Fruit fly (Drosophila melanogaster) whole organism, embryonic: ENCODE measurements around the gene Mvd.

Source experiments
- B-H2 ChIP-seq: fragments of 200-800 bp; sonication (Bioruptor generic); optimal IDR thresholded peaks from 2 replicates; lab custom pipeline; 2018; ENCODE audit warnings: missing biosample characterization, mild to moderate bottlenecking, missing genetic modification characterization
- Bgb ChIP-seq: fragments of 200-800 bp; sonication (Bioruptor generic); IDR thresholded peaks from 2 replicates; pipeline ENCODE4 v1.3.6; 2022; ENCODE audit warnings: missing biosample characterization, missing genetic modification characterization; ENCODE audit not compliant: partially characterized antibody
- BtbVII ChIP-seq: fragments of 200-800 bp; sonication (Bioruptor generic); optimal IDR thresholded peaks from 3 replicates; lab custom pipeline; 2017; ENCODE audit warnings: missing biosample characterization, mild to moderate bottlenecking, missing genetic modification characterization
- C15 ChIP-seq: fragments of 200-800 bp; sonication (Bioruptor generic); IDR thresholded peaks from 3 replicates; pipeline ENCODE4 v1.3.6; 2022; ENCODE audit warnings: missing biosample characterization, missing genetic modification characterization
- CG11085 ChIP-seq: fragments of 200-800 bp; sonication (Bioruptor generic); IDR thresholded peaks from 2 replicates; pipeline ENCODE4 v1.3.6; 2022; ENCODE audit warnings: missing biosample characterization, missing genetic modification characterization
- CG12299 ChIP-seq: fragments of 200-800 bp; sonication (Bioruptor generic); optimal IDR thresholded peaks from 2 replicates; lab custom pipeline; 2018; ENCODE audit warnings: missing biosample characterization, mild to moderate bottlenecking, missing genetic modification characterization
- CG12942 ChIP-seq: fragments of 200-800 bp; sonication (Bioruptor generic); optimal IDR thresholded peaks from 3 replicates; lab custom pipeline; 2016; ENCODE audit warnings: missing biosample characterization, missing genetic modification characterization
- CG15601 ChIP-seq: fragments of 200-800 bp; sonication (Bioruptor generic); optimal IDR thresholded peaks from 3 replicates; lab custom pipeline; 2019; ENCODE audit warnings: missing biosample characterization, mild to moderate bottlenecking, missing genetic modification characterization, moderate library complexity
- CG1602 ChIP-seq: fragments of 200-800 bp; sonication (Bioruptor generic); optimal IDR thresholded peaks from 3 replicates; lab custom pipeline; 2016; ENCODE audit warnings: missing biosample characterization, missing genetic modification characterization
- CG18476 ChIP-seq: fragments of 200-800 bp; sonication (Bioruptor generic); optimal IDR thresholded peaks from 2 replicates; lab custom pipeline; 2016; ENCODE audit warnings: missing biosample characterization, mild to moderate bottlenecking, missing genetic modification characterization
- CG18619 ChIP-seq: fragments of 200-800 bp; sonication (Bioruptor generic); optimal IDR thresholded peaks from 3 replicates; lab custom pipeline; 2017; ENCODE audit warnings: missing biosample characterization, mild to moderate bottlenecking, missing genetic modification characterization
- CG18764 ChIP-seq: fragments of 200-800 bp; sonication (Bioruptor generic); optimal IDR thresholded peaks from 3 replicates; lab custom pipeline; 2016; ENCODE audit warnings: missing biosample characterization, missing genetic modification characterization
- CG31388 ChIP-seq: fragments of 200-800 bp; sonication (Bioruptor generic); optimal IDR thresholded peaks from 2 replicates; lab custom pipeline; 2016; ENCODE audit warnings: missing biosample characterization, missing genetic modification characterization
- CG3163 ChIP-seq: fragments of 200-800 bp; sonication (Bioruptor generic); optimal IDR thresholded peaks from 3 replicates; lab custom pipeline; 2016; ENCODE audit warnings: missing biosample characterization, missing genetic modification characterization
- CG6813 ChIP-seq: fragments of 200-800 bp; sonication (Bioruptor generic); optimal IDR thresholded peaks from 2 replicates; lab custom pipeline; 2017; ENCODE audit warnings: missing biosample characterization, missing genetic modification characterization, mild to moderate bottlenecking, moderate library complexity, missing genetic modification reagents
- CG7745 ChIP-seq: fragments of 200-800 bp; sonication (Bioruptor generic); optimal IDR thresholded peaks from 2 replicates; lab custom pipeline; 2018; ENCODE audit warnings: missing biosample characterization, mild to moderate bottlenecking, missing genetic modification characterization, moderate library complexity
- CG7928 ChIP-seq: fragments of 200-800 bp; sonication (Bioruptor generic); optimal IDR thresholded peaks from 2 replicates; lab custom pipeline; 2017; ENCODE audit warnings: missing biosample characterization, mild to moderate bottlenecking, missing genetic modification characterization
- CG8359 ChIP-seq: fragments of 200-800 bp; sonication (Bioruptor generic); optimal IDR thresholded peaks from 2 replicates; lab custom pipeline; 2017; ENCODE audit warnings: missing biosample characterization, mild to moderate bottlenecking, missing genetic modification characterization, borderline replicate concordance
- CG8924 ChIP-seq: fragments of 200-800 bp; optimal IDR thresholded peaks from 3 replicates; lab custom pipeline; 2019; ENCODE audit warnings: missing biosample characterization, mild to moderate bottlenecking, missing genetic modification characterization, moderate library complexity
- CG9437 ChIP-seq: fragments of 200-800 bp; sonication (Bioruptor generic); optimal IDR thresholded peaks from 2 replicates; lab custom pipeline; 2018; ENCODE audit warnings: missing biosample characterization, mild to moderate bottlenecking, missing genetic modification characterization
- CG9797 ChIP-seq: fragments of 200-800 bp; sonication (Bioruptor generic); optimal IDR thresholded peaks from 3 replicates; lab custom pipeline; 2018; ENCODE audit warnings: missing biosample characterization, mild to moderate bottlenecking, missing genetic modification characterization
- Dek ChIP-seq: fragments of 200-800 bp; sonication (Bioruptor generic); optimal IDR thresholded peaks from 3 replicates; lab custom pipeline; 2019; ENCODE audit warnings: missing biosample characterization, mild to moderate bottlenecking, missing genetic modification characterization, moderate library complexity
- HLH3B ChIP-seq: fragments of 200-800 bp; sonication (Bioruptor generic); IDR thresholded peaks from 2 replicates; pipeline ENCODE4 v1.3.6; 2022; ENCODE audit warnings: missing biosample characterization, missing genetic modification characterization
- HmgZ ChIP-seq: fragments of 200-800 bp; sonication (Bioruptor generic); optimal IDR thresholded peaks from 2 replicates; lab custom pipeline; 2018; ENCODE audit warnings: missing biosample characterization, mild to moderate bottlenecking, missing genetic modification characterization
- NC2α ChIP-seq: fragments of 200-800 bp; sonication (Bioruptor generic); optimal IDR thresholded peaks from 2 replicates; lab custom pipeline; 2016; ENCODE audit warnings: missing biosample characterization, missing genetic modification characterization
- NC2β ChIP-seq: fragments of 200-800 bp; sonication (Bioruptor generic); optimal IDR thresholded peaks from 2 replicates; lab custom pipeline; 2016; ENCODE audit warnings: missing biosample characterization, missing genetic modification characterization
- Oaz ChIP-seq: fragments of 200-800 bp; sonication (Bioruptor generic); IDR thresholded peaks from 2 replicates; pipeline ENCODE4 v1.3.6; 2022; ENCODE audit warnings: missing biosample characterization, missing genetic modification characterization
- Optix ChIP-seq: fragments of 200-800 bp; sonication (Bioruptor generic); IDR thresholded peaks from 3 replicates; pipeline ENCODE4 v1.3.6; 2022; ENCODE audit warnings: missing biosample characterization, missing genetic modification characterization
- PHDP ChIP-seq: fragments of 200-800 bp; sonication (Bioruptor generic); optimal IDR thresholded peaks from 3 replicates; lab custom pipeline; 2018; ENCODE audit warnings: missing biosample characterization, mild to moderate bottlenecking, missing genetic modification characterization, moderate library complexity
- Ravus ChIP-seq: fragments of 200-800 bp; sonication (Bioruptor generic); IDR thresholded peaks from 2 replicates; pipeline ENCODE4 v1.3.6; 2022; ENCODE audit warnings: missing biosample characterization, missing genetic modification characterization
- bowl ChIP-seq: fragments of 200-800 bp; sonication (Bioruptor generic); IDR thresholded peaks from 2 replicates; pipeline ENCODE4 v1.3.6; 2022; ENCODE audit warnings: missing biosample characterization, missing genetic modification characterization
- chif ChIP-seq, 2 experiments: fragments of 200-800 bp; sonication (Bioruptor generic); optimal IDR thresholded peaks; 3 replicates each; lab custom pipeline; 2016; ENCODE audit warnings: missing biosample characterization in 2 of 2, missing genetic modification characterization in 2 of 2
- crc ChIP-seq: fragments of 200-800 bp; sonication (Bioruptor generic); optimal IDR thresholded peaks from 2 replicates; lab custom pipeline; 2016; ENCODE audit warnings: missing biosample characterization, missing genetic modification characterization
- dpn ChIP-seq, 2 experiments: fragments of 200-800 bp; sonication (Bioruptor generic); optimal IDR thresholded peaks; 3 replicates each; lab custom pipeline; 2016; ENCODE audit warnings: missing biosample characterization in 2 of 2, missing genetic modification characterization in 2 of 2
- fd96Cb ChIP-seq: fragments of 200-800 bp; sonication (Bioruptor generic); optimal IDR thresholded peaks from 2 replicates; lab custom pipeline; 2018; ENCODE audit warnings: missing biosample characterization, mild to moderate bottlenecking, missing genetic modification characterization, moderate library complexity
- hkb ChIP-seq, 2 experiments: fragments of 200-800 bp in 1 of 2; fragments of >200 bp in 1 of 2; sonication (Bioruptor generic) in 1 of 2; IDR thresholded peaks in 1 of 2; optimal IDR thresholded peaks in 1 of 2; 2 replicates each; pipeline versions ENCODE4 v1.3.6 to Lab custom; 2017 to 2022; ENCODE audit warnings: missing biosample characterization in 1 of 2, missing genetic modification characterization in 1 of 2
- jigr1 ChIP-seq: fragments of 200-800 bp; sonication (Bioruptor generic); IDR thresholded peaks from 3 replicates; pipeline ENCODE4 v1.3.6; 2022; ENCODE audit warnings: missing biosample characterization, missing genetic modification characterization
- jing ChIP-seq: fragments of 200-800 bp; sonication (Bioruptor generic); optimal IDR thresholded peaks from 2 replicates; lab custom pipeline; 2018; ENCODE audit warnings: missing biosample characterization, mild to moderate bottlenecking, missing genetic modification characterization
- mld ChIP-seq: fragments of 200-800 bp; sonication (Bioruptor generic); IDR thresholded peaks from 3 replicates; pipeline ENCODE4 v1.3.6; 2022; ENCODE audit warnings: missing biosample characterization, missing genetic modification characterization; ENCODE audit not compliant: partially characterized antibody
- pb ChIP-seq: fragments of 200-800 bp; sonication (Bioruptor generic); optimal IDR thresholded peaks from 3 replicates; lab custom pipeline; 2016; ENCODE audit warnings: missing biosample characterization, missing genetic modification characterization
- pfk ChIP-seq: fragments of 200-800 bp; sonication (Bioruptor generic); optimal IDR thresholded peaks from 2 replicates; lab custom pipeline; 2018; ENCODE audit warnings: missing biosample characterization, mild to moderate bottlenecking, missing genetic modification characterization, moderate library complexity
- pita ChIP-seq: fragments of 200-800 bp; sonication (Bioruptor generic); optimal IDR thresholded peaks from 2 replicates; lab custom pipeline; 2017; ENCODE audit warnings: missing biosample characterization, mild to moderate bottlenecking, missing genetic modification characterization
- prd ChIP-seq, 3 experiments: fragments of >200 bp in 2 of 3; fragments of 200-800 bp in 1 of 3; sonication (Bioruptor generic) in 1 of 3; optimal IDR thresholded peaks in 2 of 3; IDR thresholded peaks in 1 of 3; 2 replicates in 2 of 3; 3 replicates in 1 of 3; pipeline versions ENCODE4 v1.3.6 to Lab custom; 2017 to 2022; ENCODE audit warnings: missing biosample characterization in 1 of 3, missing genetic modification characterization in 1 of 3
- salm ChIP-seq: fragments of 200-800 bp; sonication (Bioruptor generic); optimal IDR thresholded peaks from 2 replicates; lab custom pipeline; 2018; ENCODE audit warnings: missing biosample characterization, mild to moderate bottlenecking, missing genetic modification characterization
- tna ChIP-seq: fragments of 200-800 bp; sonication (Bioruptor generic); IDR thresholded peaks from 2 replicates; pipeline ENCODE4 v1.3.6; 2022; ENCODE audit warnings: missing biosample characterization, missing genetic modification characterization; ENCODE audit not compliant: partially characterized antibody
- ttk ChIP-seq: fragments of 200-800 bp; sonication (Bioruptor generic); IDR thresholded peaks from 2 replicates; pipeline ENCODE4 v2.1.2; 2022; ENCODE audit warnings: missing biosample characterization, missing genetic modification characterization
- vfl ChIP-seq: fragments of 200-800 bp; sonication (Bioruptor generic); optimal IDR thresholded peaks from 2 replicates; lab custom pipeline; 2016; ENCODE audit warnings: missing biosample characterization, missing genetic modification characterization
- wor ChIP-seq: fragments of 200-800 bp; sonication (Bioruptor generic); IDR thresholded peaks from 2 replicates; pipeline ENCODE4 v1.3.6; 2022; ENCODE audit warnings: missing biosample characterization, missing genetic modification characterization
- zf30C ChIP-seq: fragments of 200-800 bp; sonication (Bioruptor generic); optimal IDR thresholded peaks from 3 replicates; lab custom pipeline; 2018; ENCODE audit warnings: missing biosample characterization, mild to moderate bottlenecking, missing genetic modification characterization

Gene Mvd

DNA sequence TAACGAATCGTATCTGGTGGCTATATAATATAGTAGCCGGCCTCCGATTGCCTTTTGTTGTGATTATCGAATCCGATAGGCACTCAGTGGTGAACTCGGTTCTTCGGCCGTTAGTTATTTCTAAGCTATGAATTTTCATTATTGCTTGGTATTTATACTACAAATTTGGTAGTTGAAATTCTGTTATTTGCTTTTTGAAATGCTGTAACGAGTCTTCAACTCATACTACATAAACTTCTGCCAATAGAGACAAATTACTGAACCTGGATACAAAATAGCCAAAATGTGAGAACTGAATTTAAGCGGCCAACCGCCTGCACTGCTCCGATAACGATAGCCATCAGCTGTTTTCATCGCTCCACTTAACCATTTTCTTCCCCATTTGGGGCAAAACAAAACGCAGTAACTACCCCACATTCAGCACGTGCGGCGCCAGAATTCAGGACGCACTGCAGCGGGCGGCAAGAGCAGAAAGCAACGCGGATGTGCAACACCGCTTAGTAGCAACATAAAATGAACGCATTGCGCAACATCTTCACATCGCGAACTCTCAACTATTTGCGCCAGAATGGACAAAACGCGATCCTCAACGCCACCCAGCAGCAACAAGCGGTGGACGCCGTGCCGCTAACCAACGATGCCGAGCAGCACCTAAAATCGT, 9.9 kb upstream of the Mvd start, which contains the start of the genes CG11679 and CG8206 (continued):
- peak; percentile 9 for TF ChIP-seq CG18619
- TF ChIP-seq salm (tag; lab: Kevin White, UChicago): peak; percentile 5
- TF ChIP-seq tna (GFP tag; lab: Robert Waterston, UW): no peak
- TF ChIP-seq CG6813 (GFP tag; lab: Kevin White, UChicago): no peak
- no peak for TF ChIP-seq CG11085
- no peak for TF ChIP-seq pb (GFP tag; lab: Kevin White, UChicago)
- no peak for TF ChIP-seq CG18764
- peak; percentile 57 for TF ChIP-seq HmgZ
- TF ChIP-seq zf30C (GFP tag; lab: Kevin White, UChicago): no peak
- TF ChIP-seq CG31388: no peak
- TF ChIP-seq CG9797 (GFP tag; lab: Kevin White, UChicago): no peak
- no peak for TF ChIP-seq jing
- peak; percentile 1 for TF ChIP-seq B-H2 (GFP tag; lab: Kevin White, UChicago)
- no peak for TF ChIP-seq pfk (GFP tag; lab: Kevin White, UChicago)
- no peak for TF ChIP-seq pita (GFP tag; lab: Kevin White, UChicago)
- TF ChIP-seq CG3163: no peak
- TF ChIP-seq mld (GFP tag; lab: Robert Waterston, UW): no peak
- TF ChIP-seq CG12299 (tag; lab: Kevin White, UChicago): no peak
- no peak for TF ChIP-seq wor (GFP tag; lab: Robert Waterston, UW)
- TF ChIP-seq CG9437: no peak
- no peak for TF ChIP-seq vfl (GFP tag; lab: Kevin White, UChicago)
- TF ChIP-seq Bgb (GFP tag; lab: Robert Waterston, UW): peak; percentile 34; the same call in 1 of the 2 replicates
- no peak for TF ChIP-seq Optix (GFP tag; lab: Robert Waterston, UW)
- no peak for TF ChIP-seq C15
- no peak for TF ChIP-seq prd (optimal IDR thresholded peaks at IDR 0.05; lab: Kevin White, UChicago)
- TF ChIP-seq prd (GFP tag; IDR thresholded peaks at IDR 0.05; lab: Robert Waterston, UW): peak; percentile 47; the same call in 1 of the 3 replicates
- TF ChIP-seq NC2α (GFP tag; lab: Kevin White, UChicago): no peak
- TF ChIP-seq chif (GFP tag; optimal IDR thresholded peaks at IDR 0.05; lab: Kevin White, UChicago): no peak
- no peak for TF ChIP-seq NC2β
- no peak for TF ChIP-seq CG7745 (tag; lab: Kevin White, UChicago)
- TF ChIP-seq PHDP (tag; lab: Kevin White, UChicago): peak; percentile 13
- no peak for TF ChIP-seq Oaz (GFP tag; lab: Robert Waterston, UW)
- no peak for TF ChIP-seq ttk (GFP tag; lab: Robert Waterston, UW)
- no peak for TF ChIP-seq crc (GFP tag; lab: Kevin White, UChicago)
- no peak for TF ChIP-seq CG8359
- no peak for TF ChIP-seq bowl
- TF ChIP-seq HLH3B (GFP tag; lab: Robert Waterston, UW): 0 out of 2 replicates have a peak, but pooled peaks have one; percentile 10
- no peak for TF ChIP-seq CG15601 (tag; lab: Kevin White, UChicago)
- peak; percentile 18 for TF ChIP-seq CG12942 (GFP tag; lab: Kevin White, UChicago)
- no peak for TF ChIP-seq CG7928 (GFP tag; lab: Kevin White, UChicago)
- TF ChIP-seq hkb (optimal IDR thresholded peaks at IDR 0.05; lab: Kevin White, UChicago): no peak
- TF ChIP-seq hkb (GFP tag; IDR thresholded peaks at IDR 0.05; lab: Robert Waterston, UW): no peak
- TF ChIP-seq BtbVII (GFP tag; lab: Kevin White, UChicago): no peak
- no peak for TF ChIP-seq fd96Cb
- TF ChIP-seq Ravus (GFP tag; lab: Robert Waterston, UW): no peak
- TF ChIP-seq CG8924 (tag; lab: Kevin White, UChicago): no peak
- no peak for TF ChIP-seq jigr1 (GFP tag; lab: Robert Waterston, UW)
- no peak for TF ChIP-seq CG18476 (GFP tag; lab: Kevin White, UChicago)
- no peak for TF ChIP-seq Dek (tag; lab: Kevin White, UChicago)
- TF ChIP-seq dpn (GFP tag; optimal IDR thresholded peaks at IDR 0.05; lab: Kevin White, UChicago): peak in 1 of 2 experiments; percentile 23
- TF ChIP-seq CG1602 (GFP tag; lab: Kevin White, UChicago): no peak
